Fruit fly (Drosophila melanogaster) whole organism, embryonic: ENCODE data around the gene CG42764.

Experiments used
- Ada2b ChIP-seq: fragments of 200-800 bp; sonication (Bioruptor generic); IDR thresholded peaks from 2 replicates; pipeline ENCODE4 v1.3.6; 2022; ENCODE audit warnings: missing biosample characterization, missing genetic modification characterization
- Atf-2 ChIP-seq: fragments of 200-800 bp; sonication (Bioruptor generic); optimal IDR thresholded peaks from 2 replicates; lab custom pipeline; 2016; ENCODE audit warnings: missing biosample characterization, missing genetic modification characterization
- CG1024 ChIP-seq: fragments of 200-800 bp; sonication (Bioruptor generic); IDR thresholded peaks from 2 replicates; pipeline ENCODE4 v1.3.6; 2022; ENCODE audit warnings: missing biosample characterization, missing genetic modification characterization
- CG10654 ChIP-seq: fragments of 200-800 bp; sonication (Bioruptor generic); optimal IDR thresholded peaks from 2 replicates; lab custom pipeline; 2016; ENCODE audit warnings: missing biosample characterization, missing genetic modification characterization
- CG11093 ChIP-seq: fragments of 200-800 bp; sonication (Bioruptor generic); IDR thresholded peaks from 3 replicates; pipeline ENCODE4 v1.3.6; 2022; ENCODE audit warnings: missing biosample characterization, missing genetic modification characterization
- CG1233 ChIP-seq: fragments of 200-800 bp; sonication (Bioruptor generic); optimal IDR thresholded peaks from 4 replicates; lab custom pipeline; 2018; ENCODE audit warnings: missing biosample characterization, mild to moderate bottlenecking, missing genetic modification characterization
- CG13296 ChIP-seq: fragments of 200-800 bp; sonication (Bioruptor generic); optimal IDR thresholded peaks from 3 replicates; lab custom pipeline; 2018; ENCODE audit warnings: missing biosample characterization, mild to moderate bottlenecking, missing genetic modification characterization
- CG14860 ChIP-seq: fragments of 200-800 bp; sonication (Bioruptor generic); IDR thresholded peaks from 3 replicates; pipeline ENCODE4 v1.3.6; 2022; ENCODE audit warnings: missing biosample characterization, missing genetic modification characterization; ENCODE audit not compliant: partially characterized antibody
- CG14965 ChIP-seq: fragments of 200-800 bp; sonication (Bioruptor generic); optimal IDR thresholded peaks from 2 replicates; lab custom pipeline; 2016; ENCODE audit warnings: missing biosample characterization, missing genetic modification characterization, borderline replicate concordance
- CG17359 ChIP-seq: fragments of 200-800 bp; sonication (Bioruptor generic); optimal IDR thresholded peaks from 3 replicates; lab custom pipeline; 2018; ENCODE audit warnings: missing biosample characterization, mild to moderate bottlenecking, missing genetic modification characterization, moderate library complexity
- CG17829 ChIP-seq: fragments of 200-800 bp; optimal IDR thresholded peaks from 2 replicates; lab custom pipeline; 2019; ENCODE audit warnings: missing biosample characterization, mild to moderate bottlenecking, missing genetic modification characterization, moderate library complexity
- CG30020 ChIP-seq: fragments of 200-800 bp; optimal IDR thresholded peaks from 2 replicates; lab custom pipeline; 2019; ENCODE audit warnings: missing biosample characterization, mild to moderate bottlenecking, missing genetic modification characterization, moderate library complexity
- CG34224 ChIP-seq: fragments of 200-800 bp; sonication (Bioruptor generic); IDR thresholded peaks from 3 replicates; pipeline ENCODE4 v1.3.6; 2022; ENCODE audit warnings: missing biosample characterization, missing genetic modification characterization; ENCODE audit not compliant: partially characterized antibody
- CG3838 ChIP-seq: fragments of 200-800 bp; sonication (Bioruptor generic); optimal IDR thresholded peaks from 3 replicates; lab custom pipeline; 2016; ENCODE audit warnings: missing biosample characterization, missing genetic modification characterization
- CG4328 ChIP-seq: fragments of 200-800 bp; sonication (Bioruptor generic); optimal IDR thresholded peaks from 3 replicates; lab custom pipeline; 2017; ENCODE audit warnings: missing biosample characterization, missing genetic modification reagents, missing genetic modification characterization
- CG4360 ChIP-seq: fragments of 200-800 bp; sonication (Bioruptor generic); IDR thresholded peaks from 2 replicates; pipeline ENCODE4 v1.3.6; 2022; ENCODE audit warnings: missing biosample characterization, missing genetic modification characterization
- CG5180 ChIP-seq: fragments of 200-800 bp; sonication (Bioruptor generic); optimal IDR thresholded peaks from 3 replicates; lab custom pipeline; 2017; ENCODE audit warnings: missing biosample characterization, missing genetic modification characterization, mild to moderate bottlenecking, moderate library complexity, missing genetic modification reagents
- CG9797 ChIP-seq: fragments of 200-800 bp; sonication (Bioruptor generic); optimal IDR thresholded peaks from 3 replicates; lab custom pipeline; 2018; ENCODE audit warnings: missing biosample characterization, mild to moderate bottlenecking, missing genetic modification characterization
- CoRest ChIP-seq: fragments of 200-800 bp; sonication (Bioruptor generic); optimal IDR thresholded peaks from 3 replicates; lab custom pipeline; 2018; ENCODE audit warnings: missing biosample characterization, mild to moderate bottlenecking, missing genetic modification characterization, moderate library complexity
- Dip2 ChIP-seq: fragments of 200-800 bp; sonication (Bioruptor generic); IDR thresholded peaks from 2 replicates; pipeline ENCODE4 v1.3.6; 2022; ENCODE audit warnings: missing biosample characterization, missing genetic modification characterization
- Hand ChIP-seq: fragments of 200-800 bp; sonication (Bioruptor generic); optimal IDR thresholded peaks from 2 replicates; lab custom pipeline; 2017; ENCODE audit warnings: mild to moderate bottlenecking, missing biosample characterization, missing genetic modification reagents, missing genetic modification characterization
- Hsf ChIP-seq: fragments of 200-800 bp; sonication (Bioruptor generic); optimal IDR thresholded peaks from 3 replicates; lab custom pipeline; 2016; ENCODE audit warnings: missing biosample characterization, missing genetic modification characterization
- Rfx ChIP-seq: fragments of 200-800 bp; sonication (Bioruptor generic); IDR thresholded peaks from 2 replicates; pipeline ENCODE4 v1.3.6; 2022; ENCODE audit warnings: missing biosample characterization, missing genetic modification characterization
- Ssrp ChIP-seq: fragments of 200-800 bp; sonication (Bioruptor generic); optimal IDR thresholded peaks from 2 replicates; lab custom pipeline; 2018; ENCODE audit warnings: missing biosample characterization, mild to moderate bottlenecking, missing genetic modification characterization, moderate library complexity
- Usf ChIP-seq: fragments of 200-800 bp; sonication (Bioruptor generic); optimal IDR thresholded peaks from 2 replicates; lab custom pipeline; 2017; ENCODE audit warnings: missing genotype, missing biosample characterization, missing genetic modification characterization
- bigmax ChIP-seq: fragments of 200-800 bp; sonication (Bioruptor generic); optimal IDR thresholded peaks from 2 replicates; lab custom pipeline; 2018; ENCODE audit warnings: missing biosample characterization, mild to moderate bottlenecking, missing genetic modification characterization
- chinmo ChIP-seq: fragments of 200-800 bp; sonication (Bioruptor generic); IDR thresholded peaks from 4 replicates; pipeline ENCODE4 v1.3.6; 2022; ENCODE audit warnings: missing biosample characterization, missing genetic modification characterization; ENCODE audit not compliant: partially characterized antibody
- crol ChIP-seq: fragments of 200-800 bp; sonication (Bioruptor generic); IDR thresholded peaks from 2 replicates; pipeline ENCODE4 v1.3.6; 2022; ENCODE audit warnings: missing biosample characterization, missing genetic modification characterization
- dysf ChIP-seq: fragments of 200-800 bp; sonication (Bioruptor generic); IDR thresholded peaks from 3 replicates; pipeline ENCODE4 v1.3.6; 2022; ENCODE audit warnings: missing biosample characterization, missing genetic modification characterization
- eve ChIP-seq, 2 experiments: fragments of >200 bp; optimal IDR thresholded peaks; 2 replicates each; lab custom pipeline; 2017; ENCODE audit warnings: missing biosample characterization in 2 of 2, missing genetic modification characterization in 2 of 2
- fd64A ChIP-seq: fragments of 200-800 bp; sonication (Bioruptor generic); optimal IDR thresholded peaks from 3 replicates; lab custom pipeline; 2018; ENCODE audit warnings: missing biosample characterization, mild to moderate bottlenecking, missing genetic modification characterization
- grau ChIP-seq: fragments of 200-800 bp; optimal IDR thresholded peaks from 3 replicates; lab custom pipeline; 2019; ENCODE audit warnings: missing biosample characterization, mild to moderate bottlenecking, missing genetic modification characterization, moderate library complexity
- gro ChIP-seq: fragments of 200-800 bp; sonication (Bioruptor generic); optimal IDR thresholded peaks from 2 replicates; lab custom pipeline; 2016; ENCODE audit warnings: missing biosample characterization, missing genetic modification characterization
- luna ChIP-seq: fragments of 200-800 bp; sonication (Bioruptor generic); optimal IDR thresholded peaks from 2 replicates; lab custom pipeline; 2016; ENCODE audit warnings: missing biosample characterization, missing genetic modification characterization
- pho ChIP-seq: fragments of 200-800 bp; sonication (Bioruptor generic); optimal IDR thresholded peaks from 2 replicates; lab custom pipeline; 2016; ENCODE audit warnings: missing biosample characterization, missing genetic modification characterization
- sr ChIP-seq: fragments of 200-800 bp; sonication (Bioruptor generic); IDR thresholded peaks from 3 replicates; pipeline ENCODE4 v1.3.6; 2022; ENCODE audit warnings: missing biosample characterization, missing genetic modification characterization
- stwl ChIP-seq: fragments of 200-800 bp; sonication (Bioruptor generic); optimal IDR thresholded peaks from 3 replicates; lab custom pipeline; 2018; ENCODE audit warnings: missing biosample characterization, mild to moderate bottlenecking, missing genetic modification characterization, moderate library complexity
- zen2 ChIP-seq: fragments of 200-800 bp; sonication (Bioruptor generic); IDR thresholded peaks from 3 replicates; pipeline ENCODE4 v1.3.6; 2022; ENCODE audit warnings: missing biosample characterization, missing genetic modification characterization; ENCODE audit not compliant: partially characterized antibody

CG42764 gene

dm6 chr3L:20440902-20441429, 24.9 kb downstream of the CG42764 start (continued):
- TF ChIP-seq CG10654 (GFP tag; lab: Kevin White, UChicago) (no peak), luna (GFP tag; lab: Kevin White, UChicago) (no peak), CG34224 (GFP tag; lab: Robert Waterston, UW) (no peak), CG13296 (GFP tag; lab: Kevin White, UChicago) (no peak), Rfx (GFP tag; lab: Robert Waterston, UW) (0 out of 2 replicates have a peak, but pooled peaks have one; percentile 5), zen2 (no peak), pho (GFP tag; lab: Kevin White, UChicago) (no peak), sr (GFP tag; lab: Robert Waterston, UW) (peak; percentile 98), CG14860 (GFP tag; lab: Robert Waterston, UW) (no peak), Atf-2 (GFP tag; lab: Kevin White, UChicago) (no peak), Hsf (GFP tag; lab: Kevin White, UChicago) (no peak), CG1024 (GFP tag; lab: Robert Waterston, UW) (no peak), CG4360 (no peak), grau (tag; lab: Kevin White, UChicago) (no peak), Ssrp (tag; lab: Kevin White, UChicago) (no peak), crol (GFP tag; lab: Robert Waterston, UW) (peak; percentile 25; the same call in 1 of the 2 replicates), CG5180 (GFP tag; lab: Kevin White, UChicago) (no peak), CG11093 (GFP tag; lab: Robert Waterston, UW) (no peak), Dip2 (no peak), CoRest (tag; lab: Kevin White, UChicago) (no peak), eve (GFP tag; optimal IDR thresholded peaks at IDR 0.05; lab: Kevin White, UChicago) (no peak), Usf (no peak), CG30020 (tag; lab: Kevin White, UChicago) (no peak), fd64A (no peak), gro (GFP tag; lab: Kevin White, UChicago) (peak; percentile 37), CG14965 (GFP tag; lab: Kevin White, UChicago) (no peak), CG17829 (tag; lab: Kevin White, UChicago) (no peak), bigmax (GFP tag; lab: Kevin White, UChicago) (no peak), Hand (GFP tag; lab: Kevin White, UChicago) (no peak), CG4328 (GFP tag; lab: Kevin White, UChicago) (peak; percentile 44), Ada2b (no peak), CG17359 (tag; lab: Kevin White, UChicago) (no peak), CG3838 (GFP tag; lab: Kevin White, UChicago) (no peak), CG1233 (GFP tag; lab: Kevin White, UChicago) (no peak), stwl (tag; lab: Kevin White, UChicago) (no peak), CG9797 (GFP tag; lab: Kevin White, UChicago) (no peak)
- TF ChIP-seq, all 482 proteins: peak for 15

- TF ChIP-seq chinmo (GFP tag; lab: Robert Waterston, UW), result 0 out of 4 replicates have a peak, but pooled peaks have one; percentile 8
- no peak for TF ChIP-seq dysf
Observed at dm6 chr3L:20439772-20440171, 26.1 kb downstream of the CG42764 start, which contains the start of gene Hpd. Gene Hpd (minus strand): TSS chr3L:20439872.
